Worm (Caenorhabditis elegans): ENCODE results near the gene R107.2.

DNA sequence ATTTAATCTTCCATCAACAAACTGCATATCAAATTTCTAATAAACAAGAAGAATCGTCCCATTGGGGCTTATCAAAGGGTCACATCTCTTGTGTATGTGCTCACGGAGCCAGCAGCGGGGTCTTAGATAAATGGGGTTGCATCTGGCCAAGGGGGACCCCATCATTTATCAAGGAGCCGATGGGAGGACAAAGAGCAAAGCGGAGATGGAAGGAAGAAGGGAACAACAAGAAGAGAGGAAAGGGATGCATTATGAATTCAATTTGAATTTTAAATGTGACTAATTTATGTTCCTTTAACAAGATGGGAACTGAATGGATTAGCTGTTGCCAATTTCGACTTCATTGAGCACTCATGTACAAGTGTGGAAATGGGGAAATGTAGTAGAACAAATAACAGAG is 38.6 kb upstream of the R107.2 start:
- TF ChIP-seq hif-1 (tag; optimal IDR thresholded peaks at IDR 0.05), result no peak
- TF ChIP-seq pha-4 (GFP tag; IDR thresholded peaks at IDR 0.05), result no peak
- TF ChIP-seq pha-4 (tag; optimal IDR thresholded peaks at IDR 0.05), result no peak
- TF ChIP-seq nhr-11 (tag; optimal IDR thresholded peaks at IDR 0.05), result no peak
- TF ChIP-seq nhr-28 (tag; optimal IDR thresholded peaks at IDR 0.05), result no peak
- TF ChIP-seq unc-39 (tag; optimal IDR thresholded peaks at IDR 0.05), result no peak
- TF ChIP-seq Y5F2A.4 (GFP tag; optimal IDR thresholded peaks at IDR 0.05), result no peak
- no peak for TF ChIP-seq gei-8 (GFP tag; optimal IDR thresholded peaks at IDR 0.05)
- TF ChIP-seq daf-8 (GFP tag; IDR thresholded peaks at IDR 0.05), result no peak
- TF ChIP-seq mxl-3 (GFP tag; optimal IDR thresholded peaks at IDR 0.05), result no peak
